Fruit fly (Drosophila melanogaster) whole organism, embryonic: ENCODE results near the gene qm.
A peak's percentile ranks its signal among the peaks of the same experiment; 100 is the strongest.

Experiments
- ATbp ChIP-seq: fragments of 200-800 bp; sonication (Bioruptor generic); optimal IDR thresholded peaks from 2 replicates; lab custom pipeline; 2017; ENCODE audit warnings: missing biosample characterization, mild to moderate bottlenecking, missing genetic modification characterization, missing genetic modification reagents
- Atf3 ChIP-seq: fragments of 200-800 bp; sonication (Bioruptor generic); optimal IDR thresholded peaks from 3 replicates; lab custom pipeline; 2016; ENCODE audit warnings: missing biosample characterization, missing genetic modification characterization
- CG10979 ChIP-seq: fragments of 200-800 bp; sonication (Bioruptor generic); optimal IDR thresholded peaks from 2 replicates; lab custom pipeline; 2018; ENCODE audit warnings: missing biosample characterization, mild to moderate bottlenecking, missing genetic modification characterization, moderate library complexity
- CG11723 ChIP-seq: fragments of 200-800 bp; sonication (Bioruptor generic); optimal IDR thresholded peaks from 2 replicates; lab custom pipeline; 2017; ENCODE audit warnings: missing biosample characterization, mild to moderate bottlenecking, missing genetic modification characterization
- CG17359 ChIP-seq: fragments of 200-800 bp; sonication (Bioruptor generic); optimal IDR thresholded peaks from 3 replicates; lab custom pipeline; 2018; ENCODE audit warnings: missing biosample characterization, mild to moderate bottlenecking, missing genetic modification characterization, moderate library complexity
- CG18262 ChIP-seq: fragments of 200-800 bp; optimal IDR thresholded peaks from 3 replicates; lab custom pipeline; 2019; ENCODE audit warnings: missing biosample characterization, mild to moderate bottlenecking, missing genetic modification characterization, moderate library complexity
- CG18764 ChIP-seq: fragments of 200-800 bp; sonication (Bioruptor generic); optimal IDR thresholded peaks from 3 replicates; lab custom pipeline; 2016; ENCODE audit warnings: missing biosample characterization, missing genetic modification characterization
- CG2129 ChIP-seq: fragments of 200-800 bp; sonication (Bioruptor generic); IDR thresholded peaks from 2 replicates; pipeline ENCODE4 v1.3.6; 2022; ENCODE audit warnings: missing biosample characterization, missing genetic modification characterization; ENCODE audit not compliant: partially characterized antibody
- CG2199 ChIP-seq: fragments of 200-800 bp; sonication (Bioruptor generic); IDR thresholded peaks from 3 replicates; pipeline ENCODE4 v1.3.6; 2022; ENCODE audit warnings: missing biosample characterization, missing genetic modification characterization
- CG31365 ChIP-seq: fragments of 200-800 bp; sonication (Bioruptor generic); optimal IDR thresholded peaks from 2 replicates; lab custom pipeline; 2018; ENCODE audit warnings: missing biosample characterization, mild to moderate bottlenecking, missing genetic modification characterization
- CG31441 ChIP-seq: fragments of 200-800 bp; sonication (Bioruptor generic); IDR thresholded peaks from 2 replicates; pipeline ENCODE4 v1.3.6; 2022; ENCODE audit warnings: missing biosample characterization, missing genetic modification characterization
- CG34422 ChIP-seq: fragments of 200-800 bp; sonication (Bioruptor generic); IDR thresholded peaks from 3 replicates; pipeline ENCODE4 v1.3.6; 2022; ENCODE audit warnings: missing biosample characterization, missing genetic modification characterization
- CG3838 ChIP-seq: fragments of 200-800 bp; sonication (Bioruptor generic); optimal IDR thresholded peaks from 3 replicates; lab custom pipeline; 2016; ENCODE audit warnings: missing biosample characterization, missing genetic modification characterization
- CG4360 ChIP-seq: fragments of 200-800 bp; sonication (Bioruptor generic); IDR thresholded peaks from 2 replicates; pipeline ENCODE4 v1.3.6; 2022; ENCODE audit warnings: missing biosample characterization, missing genetic modification characterization
- CG4617 ChIP-seq: fragments of 200-800 bp; sonication (Bioruptor generic); optimal IDR thresholded peaks from 3 replicates; lab custom pipeline; 2016; ENCODE audit warnings: missing biosample characterization, missing genetic modification characterization, borderline replicate concordance
- CG6175 ChIP-seq: fragments of 200-800 bp; sonication (Bioruptor generic); IDR thresholded peaks from 3 replicates; pipeline ENCODE4 v1.3.6; 2022; ENCODE audit warnings: missing biosample characterization, missing genetic modification characterization
- CG7745 ChIP-seq: fragments of 200-800 bp; sonication (Bioruptor generic); optimal IDR thresholded peaks from 2 replicates; lab custom pipeline; 2018; ENCODE audit warnings: missing biosample characterization, mild to moderate bottlenecking, missing genetic modification characterization, moderate library complexity
- CG8281 ChIP-seq: fragments of 200-800 bp; sonication (Bioruptor generic); optimal IDR thresholded peaks from 2 replicates; lab custom pipeline; 2018; ENCODE audit warnings: missing biosample characterization, mild to moderate bottlenecking, missing genetic modification characterization, moderate library complexity
- CG9609 ChIP-seq: fragments of 200-800 bp; sonication (Bioruptor generic); optimal IDR thresholded peaks from 3 replicates; lab custom pipeline; 2016; ENCODE audit warnings: missing biosample characterization, missing genetic modification characterization
- CG9727 ChIP-seq: fragments of 200-800 bp; sonication (Bioruptor generic); optimal IDR thresholded peaks from 3 replicates; lab custom pipeline; 2017; ENCODE audit warnings: missing biosample characterization, mild to moderate bottlenecking, missing genetic modification characterization
- CG9932 ChIP-seq: fragments of 200-800 bp; sonication (Bioruptor generic); IDR thresholded peaks from 2 replicates; pipeline ENCODE4 v1.3.6; 2022; ENCODE audit warnings: missing biosample characterization, missing genetic modification characterization
- Chrac-16 ChIP-seq: fragments of 200-800 bp; sonication (Bioruptor generic); optimal IDR thresholded peaks from 3 replicates; lab custom pipeline; 2016; ENCODE audit warnings: missing biosample characterization, missing genetic modification characterization
- Dad ChIP-seq: fragments of 200-800 bp; sonication (Bioruptor generic); optimal IDR thresholded peaks from 3 replicates; lab custom pipeline; 2016; ENCODE audit warnings: missing biosample characterization, missing genetic modification characterization
- Dll ChIP-seq: fragments of 200-800 bp; sonication (Bioruptor generic); IDR thresholded peaks from 4 replicates; pipeline ENCODE4 v1.3.6; 2022; ENCODE audit warnings: missing biosample characterization, missing genetic modification characterization; ENCODE audit not compliant: partially characterized antibody
- Doc3 ChIP-seq: fragments of 200-800 bp; sonication (Bioruptor generic); IDR thresholded peaks from 3 replicates; pipeline ENCODE4 v1.3.6; 2022; ENCODE audit warnings: missing biosample characterization, missing genetic modification characterization; ENCODE audit not compliant: partially characterized antibody
- E2f1 ChIP-seq: fragments of 200-800 bp; sonication (Bioruptor generic); IDR thresholded peaks from 2 replicates; pipeline ENCODE4 v1.3.6; 2022; ENCODE audit warnings: missing biosample characterization, missing genetic modification characterization
- Ets97D ChIP-seq: fragments of 200-800 bp; sonication (Bioruptor generic); optimal IDR thresholded peaks from 3 replicates; lab custom pipeline; 2016; ENCODE audit warnings: missing biosample characterization, missing genetic modification characterization
- Fer1 ChIP-seq: fragments of 200-800 bp; sonication (Bioruptor generic); optimal IDR thresholded peaks from 2 replicates; lab custom pipeline; 2017; ENCODE audit warnings: missing biosample characterization, mild to moderate bottlenecking, missing genetic modification characterization
- H15 ChIP-seq: fragments of 200-800 bp; sonication (Bioruptor generic); IDR thresholded peaks from 3 replicates; pipeline ENCODE4 v1.3.6; 2022; ENCODE audit warnings: missing biosample characterization, missing genetic modification characterization
- Hey ChIP-seq: fragments of 200-800 bp; sonication (Bioruptor generic); optimal IDR thresholded peaks from 3 replicates; lab custom pipeline; 2018; ENCODE audit warnings: missing biosample characterization, mild to moderate bottlenecking, missing genetic modification characterization
- Ptx1 ChIP-seq: fragments of 200-800 bp; sonication (Bioruptor generic); IDR thresholded peaks from 2 replicates; pipeline ENCODE4 v1.3.6; 2022; ENCODE audit warnings: missing biosample characterization, missing genetic modification characterization
- Ravus ChIP-seq: fragments of 200-800 bp; sonication (Bioruptor generic); IDR thresholded peaks from 2 replicates; pipeline ENCODE4 v1.3.6; 2022; ENCODE audit warnings: missing biosample characterization, missing genetic modification characterization
- Side ChIP-seq: fragments of 200-800 bp; sonication (Bioruptor generic); optimal IDR thresholded peaks from 2 replicates; lab custom pipeline; 2016; ENCODE audit warnings: missing biosample characterization, missing genetic modification characterization
- ac ChIP-seq: fragments of 200-800 bp; sonication (Bioruptor generic); optimal IDR thresholded peaks from 3 replicates; lab custom pipeline; 2017; ENCODE audit warnings: missing biosample characterization, mild to moderate bottlenecking, missing genetic modification characterization
- bigmax ChIP-seq: fragments of 200-800 bp; sonication (Bioruptor generic); optimal IDR thresholded peaks from 2 replicates; lab custom pipeline; 2018; ENCODE audit warnings: missing biosample characterization, mild to moderate bottlenecking, missing genetic modification characterization
- chinmo ChIP-seq: fragments of 200-800 bp; sonication (Bioruptor generic); IDR thresholded peaks from 4 replicates; pipeline ENCODE4 v1.3.6; 2022; ENCODE audit warnings: missing biosample characterization, missing genetic modification characterization; ENCODE audit not compliant: partially characterized antibody
- lab ChIP-seq: fragments of 200-800 bp; sonication (Bioruptor generic); optimal IDR thresholded peaks from 3 replicates; lab custom pipeline; 2017; ENCODE audit warnings: missing biosample characterization, missing genetic modification characterization, mild to moderate bottlenecking, moderate library complexity, missing genetic modification reagents
- lbe ChIP-seq: fragments of 200-800 bp; sonication (Bioruptor generic); optimal IDR thresholded peaks from 2 replicates; lab custom pipeline; 2016; ENCODE audit warnings: missing biosample characterization, mild to moderate bottlenecking, missing genetic modification characterization
- mam ChIP-seq: fragments of 200-800 bp; sonication (Bioruptor generic); optimal IDR thresholded peaks from 3 replicates; lab custom pipeline; 2016; ENCODE audit warnings: missing biosample characterization, missing genetic modification characterization
- nerfin-2 ChIP-seq: fragments of 200-800 bp; sonication (Bioruptor generic); IDR thresholded peaks from 2 replicates; pipeline ENCODE4 v1.3.6; 2022; ENCODE audit warnings: missing biosample characterization, missing genetic modification characterization; ENCODE audit not compliant: partially characterized antibody
- peb ChIP-seq: fragments of 200-800 bp; sonication (Bioruptor generic); IDR thresholded peaks from 2 replicates; pipeline ENCODE4 v1.3.6; 2022; ENCODE audit warnings: missing biosample characterization, missing genetic modification characterization
- psq ChIP-seq: fragments of 200-800 bp; sonication (Bioruptor generic); optimal IDR thresholded peaks from 2 replicates; lab custom pipeline; 2017; ENCODE audit warnings: missing biosample characterization, missing genetic modification characterization
- rib ChIP-seq: fragments of 200-800 bp; sonication (Bioruptor generic); IDR thresholded peaks from 2 replicates; pipeline ENCODE4 v1.3.6; 2022; ENCODE audit warnings: missing biosample characterization, missing genetic modification characterization
- sens-2 ChIP-seq: fragments of 200-800 bp; sonication (Bioruptor generic); IDR thresholded peaks from 2 replicates; pipeline ENCODE4 v1.3.6; 2022; ENCODE audit warnings: missing biosample characterization, missing genetic modification characterization
- sim ChIP-seq: fragments of 200-800 bp; sonication (Bioruptor generic); IDR thresholded peaks from 2 replicates; pipeline ENCODE4 v1.3.6; 2022; ENCODE audit warnings: missing biosample characterization, missing genetic modification characterization
- sisA ChIP-seq: fragments of 200-800 bp; sonication (Bioruptor generic); IDR thresholded peaks from 2 replicates; pipeline ENCODE4 v1.3.6; 2022; ENCODE audit warnings: missing biosample characterization, missing genetic modification characterization
- sug ChIP-seq: fragments of 200-800 bp; optimal IDR thresholded peaks from 2 replicates; lab custom pipeline; 2019; ENCODE audit warnings: missing biosample characterization, mild to moderate bottlenecking, missing genetic modification characterization, moderate library complexity
- tna ChIP-seq: fragments of 200-800 bp; sonication (Bioruptor generic); IDR thresholded peaks from 2 replicates; pipeline ENCODE4 v1.3.6; 2022; ENCODE audit warnings: missing biosample characterization, missing genetic modification characterization; ENCODE audit not compliant: partially characterized antibody
- vfl ChIP-seq: fragments of 200-800 bp; sonication (Bioruptor generic); optimal IDR thresholded peaks from 2 replicates; lab custom pipeline; 2016; ENCODE audit warnings: missing biosample characterization, missing genetic modification characterization

Gene qm

DNA sequence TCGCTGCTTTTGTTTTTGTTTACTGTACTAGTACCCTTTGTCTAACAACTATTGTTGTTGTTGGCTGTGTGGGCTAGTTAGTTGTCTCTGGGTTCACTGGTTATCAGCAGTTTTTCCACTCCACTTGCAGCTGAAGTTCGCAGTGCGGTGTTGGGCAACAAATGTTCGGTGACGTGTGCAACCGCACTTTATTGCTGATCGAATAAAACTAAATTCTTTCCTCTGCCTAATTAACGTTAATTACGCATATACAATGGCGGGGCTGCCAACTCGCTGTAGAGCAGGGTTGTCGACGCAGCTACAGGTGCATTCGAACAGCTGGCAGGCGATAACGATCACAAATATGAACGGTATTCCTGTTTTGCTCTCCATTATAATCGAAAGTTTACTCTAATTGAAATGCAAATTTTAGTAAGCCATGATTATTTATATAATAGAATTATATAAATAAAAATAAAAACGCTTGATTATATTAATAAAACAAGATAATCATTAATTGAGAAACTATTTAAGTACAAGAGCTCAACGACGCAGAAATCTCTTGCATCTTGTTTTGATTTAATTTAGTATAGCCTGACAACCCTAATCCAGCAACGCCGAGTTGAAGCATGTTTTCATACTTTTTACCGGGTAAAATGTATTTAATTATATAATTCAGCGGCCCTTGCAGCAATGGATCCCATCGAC, 19.4 kb upstream of the qm start, which contains the start of the genes mrva, CG42307 and mus312 (continued):
- peak; percentile 60; the same call in 3 of the 4 replicates for TF ChIP-seq Dll (GFP tag; lab: Robert Waterston, UW)
- TF ChIP-seq CG2199 (GFP tag; lab: Robert Waterston, UW): no peak
- peak; percentile 86 for TF ChIP-seq CG34422
- TF ChIP-seq CG9727: peak; percentile 78
- no peak for TF ChIP-seq CG8281 (tag; lab: Kevin White, UChicago)
- TF ChIP-seq Fer1 (GFP tag; lab: Kevin White, UChicago): peak; percentile 89
- peak; percentile 52 for TF ChIP-seq ac (GFP tag; lab: Kevin White, UChicago)
- TF ChIP-seq CG9932 (GFP tag; lab: Robert Waterston, UW): peak; percentile 92
- TF ChIP-seq Ravus: peak; percentile 38; the same call in 1 of the 2 replicates
- TF ChIP-seq Doc3 (GFP tag; lab: Robert Waterston, UW): no peak
- peak; percentile 93 for TF ChIP-seq sug
- TF ChIP-seq sim (GFP tag; lab: Robert Waterston, UW): 0 out of 2 replicates have a peak, but pooled peaks have one; percentile 13
- TF ChIP-seq Atf3: peak; percentile 49
- TF ChIP-seq H15 (GFP tag; lab: Robert Waterston, UW): peak; percentile 77
- peak; percentile 83 for TF ChIP-seq CG4360 (GFP tag; lab: Robert Waterston, UW)
- TF ChIP-seq CG17359 (tag; lab: Kevin White, UChicago): peak; percentile 87
- no peak; the same call in 1 of the 2 replicates for TF ChIP-seq CG31441 (GFP tag; lab: Robert Waterston, UW)
- peak; percentile 87 for TF ChIP-seq CG4617 (GFP tag; lab: Kevin White, UChicago)
- peak; percentile 69 for TF ChIP-seq CG11723 (GFP tag; lab: Kevin White, UChicago)
- peak; percentile 84 for TF ChIP-seq E2f1 (GFP tag; lab: Robert Waterston, UW)
- no peak for TF ChIP-seq CG2129 (GFP tag; lab: Robert Waterston, UW)
- TF ChIP-seq CG18262 (tag; lab: Kevin White, UChicago): peak; percentile 92
- peak; percentile 88 for TF ChIP-seq chinmo (GFP tag; lab: Robert Waterston, UW)
- peak; percentile 49; the same call in 1 of the 2 replicates for TF ChIP-seq peb
- TF ChIP-seq sisA (GFP tag; lab: Robert Waterston, UW): peak; percentile 74
- TF ChIP-seq Dad: peak; percentile 17
- TF ChIP-seq bigmax (GFP tag; lab: Kevin White, UChicago): no peak
- peak; percentile 41 for TF ChIP-seq vfl
- peak; percentile 30 for TF ChIP-seq Side
- peak; percentile 46 for TF ChIP-seq rib (GFP tag; lab: Robert Waterston, UW)
- TF ChIP-seq ATbp (GFP tag; lab: Kevin White, UChicago): no peak
- TF ChIP-seq Ets97D (GFP tag; lab: Kevin White, UChicago): peak; percentile 52
- TF ChIP-seq CG18764 (GFP tag; lab: Kevin White, UChicago): peak; percentile 83
- TF ChIP-seq tna (GFP tag; lab: Robert Waterston, UW): no peak
- TF ChIP-seq lbe: peak; percentile 68
- peak; percentile 90 for TF ChIP-seq lab (GFP tag; lab: Kevin White, UChicago)
- peak; percentile 68 for TF ChIP-seq psq (GFP tag; lab: Kevin White, UChicago)
- no peak for TF ChIP-seq CG9609 (GFP tag; lab: Kevin White, UChicago)
- no peak for TF ChIP-seq nerfin-2 (GFP tag; lab: Robert Waterston, UW)
- peak; percentile 90 for TF ChIP-seq CG10979 (tag; lab: Kevin White, UChicago)
- TF ChIP-seq CG6175 (GFP tag; lab: Robert Waterston, UW): peak; percentile 34; the same call in 1 of the 3 replicates
- no peak for TF ChIP-seq CG31365 (tag; lab: Kevin White, UChicago)
- TF ChIP-seq CG3838 (GFP tag; lab: Kevin White, UChicago): peak; percentile 0
- peak; percentile 43; the same call in 1 of the 2 replicates for TF ChIP-seq sens-2 (GFP tag; lab: Robert Waterston, UW)
- TF ChIP-seq Ptx1 (GFP tag; lab: Robert Waterston, UW): peak; percentile 90
- no peak for TF ChIP-seq Hey (tag; lab: Kevin White, UChicago)
- peak; percentile 100 for TF ChIP-seq CG7745 (tag; lab: Kevin White, UChicago)
- TF ChIP-seq mam (GFP tag; lab: Kevin White, UChicago): peak; percentile 51
- TF ChIP-seq Chrac-16 (GFP tag; lab: Kevin White, UChicago): peak; percentile 78
